Worm (Caenorhabditis elegans) whole organism, L4 larva: Measurements from ENCODE around the gene T28H11.7.
"Not testable (repeated sequence)": the region's sequence is repeated elsewhere in the genome, so short reads cannot be mapped to it uniquely, and the experiment has no call there.

ENCODE experiments used
- lin-15B ChIP-seq: fragments of 150-350 bp; sonication (generic microtip); optimal IDR thresholded peaks from 3 replicates; lab custom pipeline; 2014; ENCODE audit warnings: missing biosample characterization, missing genetic modification characterization
- lsy-2 ChIP-seq, 2 experiments: fragments of 150-350 bp in 1 of 2; sonication (generic microtip) in 1 of 2; optimal IDR thresholded peaks; 2 replicates each; lab custom pipeline; 2014 to 2017; ENCODE audit warnings: missing biosample characterization in 2 of 2, missing genetic modification characterization in 2 of 2
- unc-39 ChIP-seq: sonication (generic microtip); optimal IDR thresholded peaks from 2 replicates; lab custom pipeline; 2017; ENCODE audit warnings: missing biosample characterization, missing genetic modification characterization
- unc-62 ChIP-seq, 3 experiments: fragments of 150-350 bp in 1 of 3; sonication (generic microtip); optimal IDR thresholded peaks in 2 of 3; peaks in 1 of 3; 1 replicate in 1 of 3; 2 replicates in 2 of 3; lab custom pipeline; 2014 to 2017; ENCODE audit warnings: missing biosample characterization in 3 of 3, missing genetic modification characterization in 3 of 3, missing genetic modification reagents in 3 of 3, missing genotype in 1 of 3

ce11 chrIV:5017075-5017474 lies at the start of gene T28H11.7:
- TF ChIP-seq unc-39 (tag; lab: Kevin White, UChicago); lin-15B (tag; lab: Kevin White, UChicago); unc-62 (GFP tag; optimal IDR thresholded peaks at IDR 0.05 in 1 of 2; lab: Kevin White, UChicago); unc-62 (tag; optimal IDR thresholded peaks at IDR 0.05; lab: Kevin White, UChicago); lsy-2 (tag; optimal IDR thresholded peaks at IDR 0.05; lab: Kevin White, UChicago): not testable (repeated sequence)
